Worm (Caenorhabditis elegans) whole organism, late embryonic: ENCODE results near the gene C18A3.11.

Experiments used
- fkh-10 ChIP-seq: fragments of 150-350 bp; optimal IDR thresholded peaks from 2 replicates; lab custom pipeline; 2014; ENCODE audit warnings: missing biosample characterization, missing genetic modification reagents, missing genetic modification characterization
- zip-5 ChIP-seq: sonication (generic microtip); optimal IDR thresholded peaks from 2 replicates; lab custom pipeline; 2016; ENCODE audit warnings: missing genetic modification characterization, missing compliant biosample characterization

DNA sequence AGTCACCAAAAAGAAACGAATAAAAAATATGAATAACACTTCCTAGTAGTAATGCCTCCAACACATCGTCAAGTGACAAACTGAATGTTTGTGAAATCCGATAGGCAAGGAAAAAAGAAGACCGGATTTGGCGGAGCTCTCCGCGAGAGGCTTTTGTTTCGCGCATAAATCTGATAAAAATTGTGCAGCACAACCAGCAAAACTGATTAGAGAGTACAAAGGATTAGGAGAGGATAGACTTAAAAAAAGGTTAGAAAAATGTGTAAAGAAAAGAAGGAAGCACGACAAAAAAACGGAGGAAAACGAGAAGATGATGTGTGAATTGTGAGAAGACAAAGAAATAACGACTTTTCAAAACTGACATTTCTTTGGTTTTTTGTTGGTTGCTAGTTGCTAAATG lies 3.1 kb upstream of the C18A3.11 start, which contains the start of gene rab-3:
- TF ChIP-seq zip-5 (tag; lab: Kevin White, UChicago), result no peak
- no peak for TF ChIP-seq fkh-10
